Fruit fly (Drosophila melanogaster) whole organism, embryonic: ENCODE data around the gene CG4607.

Experiments used
- C15 ChIP-seq: fragments of 200-800 bp; sonication (Bioruptor generic); IDR thresholded peaks from 3 replicates; pipeline ENCODE4 v1.3.6; 2022; ENCODE audit warnings: missing biosample characterization, missing genetic modification characterization
- CG10959 ChIP-seq: fragments of 200-800 bp; sonication (Bioruptor generic); IDR thresholded peaks from 2 replicates; pipeline ENCODE4 v1.3.6; 2022; ENCODE audit warnings: missing biosample characterization, missing genetic modification characterization
- CG1233 ChIP-seq: fragments of 200-800 bp; sonication (Bioruptor generic); optimal IDR thresholded peaks from 4 replicates; lab custom pipeline; 2018; ENCODE audit warnings: missing biosample characterization, mild to moderate bottlenecking, missing genetic modification characterization
- CG15269 ChIP-seq: fragments of 200-800 bp; sonication (Bioruptor generic); optimal IDR thresholded peaks from 2 replicates; lab custom pipeline; 2018; ENCODE audit warnings: missing biosample characterization, mild to moderate bottlenecking, missing genetic modification characterization, moderate library complexity
- CG1647 ChIP-seq: fragments of 200-800 bp; sonication (Bioruptor generic); optimal IDR thresholded peaks from 3 replicates; lab custom pipeline; 2016; ENCODE audit warnings: missing biosample characterization, missing genetic modification characterization
- CG17568 ChIP-seq: fragments of 200-800 bp; sonication (Bioruptor generic); optimal IDR thresholded peaks from 2 replicates; lab custom pipeline; 2018; ENCODE audit warnings: missing biosample characterization, mild to moderate bottlenecking, missing genetic modification characterization, moderate library complexity
- CG30020 ChIP-seq: fragments of 200-800 bp; optimal IDR thresholded peaks from 2 replicates; lab custom pipeline; 2019; ENCODE audit warnings: missing biosample characterization, mild to moderate bottlenecking, missing genetic modification characterization, moderate library complexity
- CG34376 ChIP-seq: fragments of 200-800 bp; sonication (Bioruptor generic); optimal IDR thresholded peaks from 2 replicates; lab custom pipeline; 2018; ENCODE audit warnings: missing biosample characterization, mild to moderate bottlenecking, missing genetic modification characterization
- CG34422 ChIP-seq: fragments of 200-800 bp; sonication (Bioruptor generic); IDR thresholded peaks from 3 replicates; pipeline ENCODE4 v1.3.6; 2022; ENCODE audit warnings: missing biosample characterization, missing genetic modification characterization
- CG4707 ChIP-seq: fragments of 200-800 bp; sonication (Bioruptor generic); optimal IDR thresholded peaks from 2 replicates; lab custom pipeline; 2018; ENCODE audit warnings: missing biosample characterization, mild to moderate bottlenecking, missing genetic modification characterization, moderate library complexity
- CG5180 ChIP-seq: fragments of 200-800 bp; sonication (Bioruptor generic); optimal IDR thresholded peaks from 3 replicates; lab custom pipeline; 2017; ENCODE audit warnings: missing biosample characterization, missing genetic modification characterization, mild to moderate bottlenecking, moderate library complexity, missing genetic modification reagents
- CG7271 ChIP-seq: fragments of 200-800 bp; sonication (Bioruptor generic); optimal IDR thresholded peaks from 2 replicates; lab custom pipeline; 2018; ENCODE audit warnings: missing biosample characterization, mild to moderate bottlenecking, missing genetic modification characterization, moderate library complexity
- CG7372 ChIP-seq: fragments of 200-800 bp; sonication (Bioruptor generic); IDR thresholded peaks from 2 replicates; pipeline ENCODE4 v1.3.6; 2022; ENCODE audit warnings: missing biosample characterization, missing genetic modification characterization
- CG7556 ChIP-seq: fragments of 200-800 bp; sonication (Bioruptor generic); optimal IDR thresholded peaks from 2 replicates; lab custom pipeline; 2017; ENCODE audit warnings: missing biosample characterization, mild to moderate bottlenecking, missing genetic modification characterization
- CG9727 ChIP-seq: fragments of 200-800 bp; sonication (Bioruptor generic); optimal IDR thresholded peaks from 3 replicates; lab custom pipeline; 2017; ENCODE audit warnings: missing biosample characterization, mild to moderate bottlenecking, missing genetic modification characterization
- CG9932 ChIP-seq: fragments of 200-800 bp; sonication (Bioruptor generic); IDR thresholded peaks from 2 replicates; pipeline ENCODE4 v1.3.6; 2022; ENCODE audit warnings: missing biosample characterization, missing genetic modification characterization
- CHES-1-like ChIP-seq: fragments of 200-800 bp; sonication (Bioruptor generic); optimal IDR thresholded peaks from 2 replicates; lab custom pipeline; 2016; ENCODE audit warnings: missing biosample characterization, missing genetic modification characterization
- Dll ChIP-seq: fragments of 200-800 bp; sonication (Bioruptor generic); IDR thresholded peaks from 4 replicates; pipeline ENCODE4 v1.3.6; 2022; ENCODE audit warnings: missing biosample characterization, missing genetic modification characterization; ENCODE audit not compliant: partially characterized antibody
- Drgx ChIP-seq: fragments of 200-800 bp; sonication (Bioruptor generic); IDR thresholded peaks from 2 replicates; pipeline ENCODE4 v1.3.6; 2022; ENCODE audit warnings: missing biosample characterization, missing genetic modification characterization
- Elba2 ChIP-seq: fragments of 200-800 bp; sonication (Bioruptor generic); optimal IDR thresholded peaks from 3 replicates; lab custom pipeline; 2016; ENCODE audit warnings: missing biosample characterization, missing genetic modification characterization
- Fer2 ChIP-seq: fragments of 200-800 bp; sonication (Bioruptor generic); optimal IDR thresholded peaks from 2 replicates; lab custom pipeline; 2018; ENCODE audit warnings: missing biosample characterization, mild to moderate bottlenecking, missing genetic modification characterization, moderate library complexity
- H15 ChIP-seq: fragments of 200-800 bp; sonication (Bioruptor generic); IDR thresholded peaks from 3 replicates; pipeline ENCODE4 v1.3.6; 2022; ENCODE audit warnings: missing biosample characterization, missing genetic modification characterization
- Hr51 ChIP-seq, 2 experiments: fragments of 200-800 bp; sonication (Bioruptor generic); optimal IDR thresholded peaks; 2 replicates in 1 of 2; 3 replicates in 1 of 2; lab custom pipeline; 2016 to 2018; ENCODE audit warnings: missing biosample characterization in 2 of 2, missing genetic modification characterization in 2 of 2, mild to moderate bottlenecking in 1 of 2, moderate library complexity in 1 of 2
- MBD-R2 ChIP-seq: fragments of 200-800 bp; sonication (Bioruptor generic); IDR thresholded peaks from 2 replicates; pipeline ENCODE4 v1.3.6; 2022; ENCODE audit warnings: missing biosample characterization, missing genetic modification characterization
- Med ChIP-seq: fragments of 200-800 bp; sonication (Bioruptor generic); peaks from one replicate; lab custom pipeline; 2016; ENCODE audit warnings: missing biosample characterization, missing genetic modification characterization, mild to moderate bottlenecking, inconsistent platforms, moderate library complexity
- Mes4 ChIP-seq: fragments of 200-800 bp; sonication (Bioruptor generic); optimal IDR thresholded peaks from 2 replicates; lab custom pipeline; 2016; ENCODE audit warnings: missing biosample characterization, missing genetic modification characterization
- Nf-YB ChIP-seq: fragments of 200-800 bp; sonication (Bioruptor generic); optimal IDR thresholded peaks from 3 replicates; lab custom pipeline; 2019; ENCODE audit warnings: missing biosample characterization, mild to moderate bottlenecking, missing genetic modification characterization, moderate library complexity
- NfI ChIP-seq: fragments of 200-800 bp; sonication (Bioruptor generic); optimal IDR thresholded peaks from 3 replicates; lab custom pipeline; 2018; ENCODE audit warnings: missing biosample characterization, mild to moderate bottlenecking, missing genetic modification characterization, moderate library complexity
- Opbp ChIP-seq: fragments of 200-800 bp; sonication (Bioruptor generic); IDR thresholded peaks from 3 replicates; pipeline ENCODE4 v1.3.6; 2022; ENCODE audit warnings: missing biosample characterization, missing genetic modification characterization; ENCODE audit not compliant: partially characterized antibody
- Rfx ChIP-seq: fragments of 200-800 bp; sonication (Bioruptor generic); IDR thresholded peaks from 2 replicates; pipeline ENCODE4 v1.3.6; 2022; ENCODE audit warnings: missing biosample characterization, missing genetic modification characterization
- Ssrp ChIP-seq: fragments of 200-800 bp; sonication (Bioruptor generic); optimal IDR thresholded peaks from 2 replicates; lab custom pipeline; 2018; ENCODE audit warnings: missing biosample characterization, mild to moderate bottlenecking, missing genetic modification characterization, moderate library complexity
- bab2 ChIP-seq: fragments of 200-800 bp; sonication (Bioruptor generic); optimal IDR thresholded peaks from 2 replicates; lab custom pipeline; 2016; ENCODE audit warnings: missing biosample characterization, missing genetic modification characterization
- bigmax ChIP-seq: fragments of 200-800 bp; sonication (Bioruptor generic); optimal IDR thresholded peaks from 2 replicates; lab custom pipeline; 2018; ENCODE audit warnings: missing biosample characterization, mild to moderate bottlenecking, missing genetic modification characterization
- cg ChIP-seq: fragments of 200-800 bp; sonication (Bioruptor generic); optimal IDR thresholded peaks from 3 replicates; lab custom pipeline; 2019; ENCODE audit warnings: missing biosample characterization, mild to moderate bottlenecking, missing genetic modification characterization, moderate library complexity
- dan ChIP-seq: fragments of 200-800 bp; sonication (Bioruptor generic); IDR thresholded peaks from 2 replicates; pipeline ENCODE4 v1.3.6; 2022; ENCODE audit warnings: missing biosample characterization, missing genetic modification characterization
- fd3F ChIP-seq: fragments of 200-800 bp; sonication (Bioruptor generic); optimal IDR thresholded peaks from 2 replicates; lab custom pipeline; 2018; ENCODE audit warnings: missing biosample characterization, mild to moderate bottlenecking, missing genetic modification characterization, moderate library complexity
- ftz-f1 ChIP-seq: fragments of 200-800 bp; sonication (Bioruptor generic); optimal IDR thresholded peaks from 2 replicates; lab custom pipeline; 2016; ENCODE audit warnings: missing biosample characterization, missing genetic modification characterization
- fu2 ChIP-seq: fragments of 200-800 bp; sonication (Bioruptor generic); optimal IDR thresholded peaks from 2 replicates; lab custom pipeline; 2016; ENCODE audit warnings: missing biosample characterization, missing genetic modification characterization
- gt ChIP-seq: fragments of 200-800 bp; sonication (Bioruptor generic); IDR thresholded peaks from 2 replicates; pipeline ENCODE4 v1.3.6; 2022; ENCODE audit warnings: missing biosample characterization, missing genetic modification characterization
- insv ChIP-seq, 2 experiments: fragments of 200-800 bp; sonication (Bioruptor generic); optimal IDR thresholded peaks; 3 replicates each; lab custom pipeline; 2016 to 2018; ENCODE audit warnings: missing biosample characterization in 2 of 2, missing genetic modification characterization in 2 of 2
- lab ChIP-seq: fragments of 200-800 bp; sonication (Bioruptor generic); optimal IDR thresholded peaks from 3 replicates; lab custom pipeline; 2017; ENCODE audit warnings: missing biosample characterization, missing genetic modification characterization, mild to moderate bottlenecking, moderate library complexity, missing genetic modification reagents
- nom ChIP-seq: fragments of 200-800 bp; sonication (Bioruptor generic); optimal IDR thresholded peaks from 2 replicates; lab custom pipeline; 2017; ENCODE audit warnings: missing biosample characterization, missing genetic modification characterization, mild to moderate bottlenecking, moderate library complexity, missing genetic modification reagents
- sc ChIP-seq, 3 experiments: fragments of >200 bp in 2 of 3; fragments of 200-800 bp in 1 of 3; sonication (Bioruptor generic) in 1 of 3; optimal IDR thresholded peaks; 2 replicates in 2 of 3; 3 replicates in 1 of 3; lab custom pipeline; 2017; ENCODE audit warnings: mild to moderate bottlenecking in 1 of 3, missing biosample characterization in 1 of 3, missing genetic modification characterization in 1 of 3, missing genetic modification reagents in 1 of 3
- sd ChIP-seq: fragments of 200-800 bp; sonication (Bioruptor generic); optimal IDR thresholded peaks from 3 replicates; lab custom pipeline; 2018; ENCODE audit warnings: missing biosample characterization, mild to moderate bottlenecking, missing genetic modification characterization, moderate library complexity
- tio ChIP-seq: fragments of 200-800 bp; sonication (Bioruptor generic); optimal IDR thresholded peaks from 2 replicates; lab custom pipeline; 2017; ENCODE audit warnings: missing biosample characterization, missing genetic modification characterization, inconsistent platforms

The CG4607 gene

dm6 chrX:7097859-7098303 is 28.7 kb downstream of the CG4607 start, which contains the start of gene Sxl (continued):
- TF ChIP-seq CHES-1-like: peak; percentile 21
- peak; percentile 27; the same call in 1 of the 2 replicates for TF ChIP-seq CG9932
- TF ChIP-seq dan (GFP tag; lab: Robert Waterston, UW): no peak
- no peak for TF ChIP-seq CG4707 (GFP tag; lab: Kevin White, UChicago)
- peak; percentile 60; the same call in 2 of the 3 replicates for TF ChIP-seq Opbp

- TF ChIP-seq tio (no peak), bab2 (no peak), CG30020 (no peak), nom (GFP tag; lab: Kevin White, UChicago) (peak; percentile 92), Drgx (GFP tag; lab: Robert Waterston, UW) (0 out of 2 replicates have a peak, but pooled peaks have one; percentile 7), CG9727 (GFP tag; lab: Kevin White, UChicago) (no peak), Med (GFP tag; lab: Kevin White, UChicago) (peak; percentile 7)
These were observed 31.5 kb downstream of the CG4607 start for dm6 chrX:7100689-7101088.

DNA sequence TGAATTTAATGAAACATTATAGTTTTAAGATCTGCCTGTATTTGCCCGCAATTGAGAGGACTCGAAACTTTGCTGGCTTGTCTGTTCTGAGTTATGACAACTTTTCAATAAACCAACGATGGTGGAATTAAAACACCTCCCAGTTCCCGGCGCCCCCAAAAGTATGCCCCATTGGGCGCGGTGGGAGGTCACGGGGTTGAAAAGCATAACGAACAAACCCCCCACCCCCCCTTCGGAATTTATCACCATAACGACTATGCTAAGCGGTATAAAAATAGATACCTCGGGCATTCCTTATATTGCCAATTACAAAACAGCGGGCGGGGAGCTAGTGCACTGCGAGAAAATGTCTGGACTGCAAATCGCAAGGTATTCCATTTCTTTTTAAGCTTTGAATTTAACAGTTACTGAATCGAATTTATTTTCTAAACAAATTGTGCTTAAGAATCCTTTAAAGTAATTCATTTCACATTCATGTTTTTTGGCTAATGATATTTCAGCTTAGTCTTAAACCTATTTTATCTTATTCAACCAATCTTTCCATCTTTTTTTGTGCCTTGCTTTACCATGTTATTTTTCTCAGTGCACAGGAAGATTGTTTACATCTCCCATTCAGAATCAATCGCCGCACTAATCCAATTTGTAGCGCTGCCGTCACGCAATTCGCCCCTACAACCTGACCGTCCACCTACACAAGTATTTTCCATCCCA is 32.2 kb downstream of the CG4607 start:
- TF ChIP-seq sc (optimal IDR thresholded peaks at IDR 0.05; lab: Kevin White, UChicago) (no peak), sc (GFP tag; optimal IDR thresholded peaks at IDR 0.05; lab: Kevin White, UChicago) (peak; percentile 55), gt (GFP tag; lab: Robert Waterston, UW) (no peak), Ssrp (tag; lab: Kevin White, UChicago) (peak; percentile 79), CG1233 (GFP tag; lab: Kevin White, UChicago) (peak; percentile 64), Mes4 (GFP tag; lab: Kevin White, UChicago) (peak; percentile 78), CG17568 (GFP tag; lab: Kevin White, UChicago) (peak; percentile 74), NfI (GFP tag; lab: Kevin White, UChicago) (peak; percentile 85), CG5180 (GFP tag; lab: Kevin White, UChicago) (peak; percentile 63), CG7556 (GFP tag; lab: Kevin White, UChicago) (peak; percentile 94), Hr51 (GFP tag; optimal IDR thresholded peaks at IDR 0.05; lab: Kevin White, UChicago) (peak; percentile 75 to 92), Fer2 (tag; lab: Kevin White, UChicago) (peak; percentile 62), cg (GFP tag; lab: Kevin White, UChicago) (no peak), Dll (GFP tag; lab: Robert Waterston, UW) (no peak), CG15269 (tag; lab: Kevin White, UChicago) (peak; percentile 92), CG1647 (no peak), ftz-f1 (GFP tag; lab: Kevin White, UChicago) (no peak), CG10959 (GFP tag; lab: Robert Waterston, UW) (peak; percentile 50), CG7372 (peak; percentile 72), CG7271 (tag; lab: Kevin White, UChicago) (no peak), CG34376 (peak; percentile 46), C15 (GFP tag; lab: Robert Waterston, UW) (0 out of 3 replicates have a peak, but pooled peaks have one; percentile 63), Elba2 (GFP tag; lab: Kevin White, UChicago) (peak; percentile 19), sd (peak; percentile 83), insv (GFP tag; optimal IDR thresholded peaks at IDR 0.05; lab: Kevin White, UChicago) (peak in 1 of 2 experiments; percentile 16), MBD-R2 (GFP tag; lab: Robert Waterston, UW) (no peak), Nf-YB (GFP tag; lab: Kevin White, UChicago) (peak; percentile 72), CG34422 (GFP tag; lab: Robert Waterston, UW) (peak; percentile 59; the same call in 2 of the 3 replicates), lab (peak; percentile 86), fu2 (GFP tag; lab: Kevin White, UChicago) (peak; percentile 87), fd3F (GFP tag; lab: Kevin White, UChicago) (peak; percentile 75), H15 (peak; percentile 58; the same call in 1 of the 3 replicates), Rfx (GFP tag; lab: Robert Waterston, UW) (peak; percentile 74), bigmax (GFP tag; lab: Kevin White, UChicago) (no peak)
